Worm (Caenorhabditis elegans) whole organism, L2 larva: Measurements from ENCODE around the gene ubq-2.

Experiments
- ceh-82 ChIP-seq: fragments of 150-350 bp; optimal IDR thresholded peaks from 2 replicates; lab custom pipeline; 2014; ENCODE audit warnings: missing biosample characterization, missing genetic modification characterization
- ztf-11 ChIP-seq: sonication (generic microtip); optimal IDR thresholded peaks from 2 replicates; lab custom pipeline; 2017; ENCODE audit warnings: missing biosample characterization, missing genetic modification characterization
- ztf-4 ChIP-seq: fragments of 150-350 bp; optimal IDR thresholded peaks from 2 replicates; lab custom pipeline; 2014; ENCODE audit warnings: missing biosample characterization, missing genetic modification characterization

DNA sequence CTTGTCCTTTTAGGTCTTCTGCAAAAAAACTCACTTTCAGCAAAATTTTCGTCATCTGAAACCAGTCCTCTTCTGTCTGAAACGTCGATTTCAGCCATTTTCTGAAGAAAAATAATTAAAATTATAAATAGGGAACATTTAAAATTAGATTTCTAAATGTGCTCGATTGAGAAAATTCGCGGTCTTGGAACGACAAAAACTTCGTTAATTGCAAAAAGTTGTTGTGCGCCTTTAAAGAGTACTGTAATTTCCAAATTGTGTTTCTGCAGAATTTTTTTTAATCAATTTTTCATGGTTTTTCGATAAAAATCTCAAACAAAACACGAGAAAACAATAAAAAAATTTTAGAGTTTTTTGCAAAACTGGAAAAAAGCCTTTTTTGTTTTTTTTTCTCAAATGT is 11.4 kb downstream of the ubq-2 start, which contains the start of gene ttm-1:
- no peak for TF ChIP-seq ceh-82 (tag; lab: Kevin White, UChicago)
- TF ChIP-seq ztf-11 (tag; lab: Kevin White, UChicago) = no peak
- no peak for TF ChIP-seq ztf-4 (tag; lab: Kevin White, UChicago)
